Worm (Caenorhabditis elegans) whole organism, young adult: ENCODE data around the gene nhr-205.

Experiments used
- B0336.3 ChIP-seq: fragments of 200-800 bp; sonication (Bioruptor generic); IDR thresholded peaks from 2 replicates; pipeline ENCODE4 v1.3.6; 2022; ENCODE audit warnings: missing genetic modification characterization, missing compliant biosample characterization
- C17E4.6 ChIP-seq: fragments of 200-800 bp; sonication (Bioruptor generic); IDR thresholded peaks from 2 replicates; pipeline ENCODE4 v1.3.6; 2022; ENCODE audit warnings: missing genetic modification reagents, missing genetic modification characterization, missing compliant biosample characterization
- F22D6.2 ChIP-seq: sonication (generic microtip); optimal IDR thresholded peaks from 2 replicates; lab custom pipeline; 2016; ENCODE audit warnings: mild to moderate bottlenecking, missing genetic modification characterization, missing compliant biosample characterization
- F23B12.7 ChIP-seq: sonication (generic microtip); optimal IDR thresholded peaks from 2 replicates; lab custom pipeline; 2017; ENCODE audit warnings: missing genetic modification characterization, mild to moderate bottlenecking, missing compliant biosample characterization, antibody characterized with exemption, moderate library complexity; ENCODE audit not compliant: insufficient read depth
- F52B5.7 ChIP-seq: sonication (generic microtip); optimal IDR thresholded peaks from 2 replicates; lab custom pipeline; 2016; ENCODE audit warnings: mild to moderate bottlenecking, missing genetic modification characterization, missing compliant biosample characterization
- Y53F4B.3 ChIP-seq: fragments of 200-800 bp; sonication (Bioruptor generic); IDR thresholded peaks from 2 replicates; pipeline ENCODE4 v1.3.6; 2022; ENCODE audit warnings: missing genetic modification reagents, missing genetic modification characterization, missing compliant biosample characterization
- Y56A3A.18 ChIP-seq: fragments of 200-800 bp; sonication (Bioruptor generic); IDR thresholded peaks from 2 replicates; pipeline ENCODE4 v1.3.6; 2022; ENCODE audit warnings: missing genetic modification reagents, missing genetic modification characterization, missing compliant biosample characterization
- Y67H2A.10 ChIP-seq: fragments of 200-800 bp; sonication (Bioruptor generic); conservative IDR thresholded peaks from 2 replicates; pipeline ENCODE4 v1.3.6; 2022; ENCODE audit warnings: missing genetic modification reagents, missing genetic modification characterization, missing compliant biosample characterization
- Y79H2A.3 ChIP-seq: fragments of 200-800 bp; sonication (Bioruptor generic); conservative IDR thresholded peaks from 2 replicates; pipeline ENCODE4 v1.3.6; 2022; ENCODE audit warnings: missing genetic modification reagents, missing genetic modification characterization, missing compliant biosample characterization
- ama-1 ChIP-seq, 3 experiments: fragments of 150-350 bp in 1 of 3; sonication (generic microtip) in 2 of 3; optimal IDR thresholded peaks; 2 replicates each; lab custom pipeline; 2014 to 2018; ENCODE audit warnings: missing biosample characterization in 2 of 3, missing genetic modification characterization in 2 of 3, missing genetic modification reagents in 2 of 3
- athp-1 ChIP-seq: sonication (generic microtip); optimal IDR thresholded peaks from 2 replicates; lab custom pipeline; 2017; ENCODE audit warnings: mild to moderate bottlenecking, missing genetic modification characterization, missing compliant biosample characterization
- attf-5 ChIP-seq: fragments of 200-800 bp; sonication (Bioruptor generic); optimal IDR thresholded peaks from 2 replicates; lab custom pipeline; 2018; ENCODE audit warnings: mild to moderate bottlenecking, missing genetic modification characterization, missing compliant biosample characterization
- cebp-1 ChIP-seq, 2 experiments: fragments of 200-800 bp in 1 of 2; sonication (Bioruptor generic) in 1 of 2; sonication (generic microtip) in 1 of 2; IDR thresholded peaks in 1 of 2; optimal IDR thresholded peaks in 1 of 2; 2 replicates each; pipeline versions ENCODE4 v1.3.6 to Lab custom; 2017 to 2022; ENCODE audit warnings: missing compliant biosample characterization in 2 of 2, missing genetic modification characterization in 2 of 2, mild to moderate bottlenecking in 1 of 2, missing genetic modification reagents in 1 of 2, moderate library complexity in 1 of 2
- die-1 ChIP-seq: sonication (generic microtip); optimal IDR thresholded peaks from 2 replicates; lab custom pipeline; 2016; ENCODE audit warnings: missing genotype, mild to moderate bottlenecking, missing genetic modification characterization, missing compliant biosample characterization
- dox-1 ChIP-seq: fragments of 200-800 bp; sonication (Bioruptor generic); IDR thresholded peaks from 2 replicates; pipeline ENCODE4 v1.3.6; 2022; ENCODE audit warnings: missing genetic modification reagents, missing genetic modification characterization, missing compliant biosample characterization
- dpl-1 ChIP-seq: fragments of 150-350 bp; optimal IDR thresholded peaks from 2 replicates; lab custom pipeline; 2014; ENCODE audit warnings: missing biosample characterization, missing genetic modification reagents, missing genetic modification characterization
- efl-1 ChIP-seq: fragments of 150-350 bp; optimal IDR thresholded peaks from 2 replicates; lab custom pipeline; 2014; ENCODE audit warnings: missing biosample characterization, missing genetic modification reagents, missing genetic modification characterization
- egrh-3 ChIP-seq: fragments of 200-800 bp; sonication (Bioruptor generic); IDR thresholded peaks from 2 replicates; pipeline ENCODE4 v1.3.6; 2022; ENCODE audit warnings: missing genetic modification reagents, missing genetic modification characterization, missing compliant biosample characterization
- ekl-4 ChIP-seq: fragments of 200-800 bp; sonication (Bioruptor generic); IDR thresholded peaks from 2 replicates; pipeline ENCODE4 v1.3.6; 2022; ENCODE audit warnings: missing genetic modification reagents, missing genetic modification characterization, missing compliant biosample characterization
- gei-17 ChIP-seq: fragments of 200-800 bp; sonication (Bioruptor generic); optimal IDR thresholded peaks from 2 replicates; lab custom pipeline; 2018; ENCODE audit warnings: mild to moderate bottlenecking, missing genetic modification characterization, missing compliant biosample characterization
- hlh-12 ChIP-seq: sonication (generic microtip); optimal IDR thresholded peaks from 2 replicates; lab custom pipeline; 2016; ENCODE audit warnings: missing genetic modification characterization, missing compliant biosample characterization
- hmg-20 ChIP-seq: fragments of 200-800 bp; sonication (Bioruptor generic); IDR thresholded peaks from 2 replicates; pipeline ENCODE4 v1.3.6; 2022; ENCODE audit warnings: missing genetic modification reagents, missing genetic modification characterization, missing compliant biosample characterization
- hsf-1 ChIP-seq: fragments of 200-800 bp; sonication (Bioruptor generic); IDR thresholded peaks from 2 replicates; pipeline ENCODE4 v1.3.6; 2022; ENCODE audit warnings: missing genetic modification reagents, missing genetic modification characterization, missing compliant biosample characterization
- lag-1 ChIP-seq: fragments of 200-800 bp; sonication (Bioruptor generic); IDR thresholded peaks from 2 replicates; pipeline ENCODE4 v1.3.6; 2022; ENCODE audit warnings: missing genetic modification reagents, missing genetic modification characterization, missing compliant biosample characterization
- let-526 ChIP-seq: fragments of 200-800 bp; sonication (Bioruptor generic); IDR thresholded peaks from 2 replicates; pipeline ENCODE4 v1.3.6; 2022; ENCODE audit warnings: missing genetic modification reagents, missing genetic modification characterization, missing compliant biosample characterization
- let-607 ChIP-seq, 2 experiments: fragments of 200-800 bp in 1 of 2; sonication (Bioruptor generic) in 1 of 2; sonication (generic microtip) in 1 of 2; optimal IDR thresholded peaks; 2 replicates each; lab custom pipeline; 2016 to 2018; ENCODE audit warnings: mild to moderate bottlenecking in 2 of 2, missing compliant biosample characterization in 2 of 2, missing genetic modification characterization in 2 of 2, moderate library complexity in 2 of 2, missing genotype in 1 of 2
- lin-26 ChIP-seq: fragments of 200-800 bp; sonication (Bioruptor generic); IDR thresholded peaks from 2 replicates; pipeline ENCODE4 v1.3.6; 2022; ENCODE audit warnings: missing genetic modification reagents, missing genetic modification characterization, missing compliant biosample characterization
- lin-35 ChIP-seq, 3 experiments: fragments of 150-350 bp in 2 of 3; sonication (generic microtip) in 1 of 3; optimal IDR thresholded peaks; 2 replicates each; lab custom pipeline; 2014 to 2018; ENCODE audit warnings: missing biosample characterization in 3 of 3, missing genetic modification characterization in 3 of 3, missing genetic modification reagents in 3 of 3
- lin-40 ChIP-seq: sonication (generic microtip); optimal IDR thresholded peaks from 2 replicates; lab custom pipeline; 2016; ENCODE audit warnings: missing genetic modification characterization, mild to moderate bottlenecking, missing compliant biosample characterization, missing genotype, missing genetic modification reagents
- lin-54 ChIP-seq: fragments of 200-800 bp; sonication (Bioruptor generic); optimal IDR thresholded peaks from 2 replicates; lab custom pipeline; 2018; ENCODE audit warnings: mild to moderate bottlenecking, missing genetic modification characterization, missing compliant biosample characterization
- lir-1 ChIP-seq: fragments of 200-800 bp; sonication (Bioruptor generic); conservative IDR thresholded peaks from 2 replicates; pipeline ENCODE4 v1.3.6; 2022; ENCODE audit warnings: missing genetic modification reagents, missing genetic modification characterization, missing compliant biosample characterization
- madf-10 ChIP-seq: sonication (generic microtip); optimal IDR thresholded peaks from 2 replicates; lab custom pipeline; 2016; ENCODE audit warnings: mild to moderate bottlenecking, missing genetic modification characterization, missing compliant biosample characterization
- madf-3 ChIP-seq: fragments of 200-800 bp; sonication (Bioruptor generic); IDR thresholded peaks from 2 replicates; pipeline ENCODE4 v1.3.6; 2022; ENCODE audit warnings: missing genetic modification reagents, missing genetic modification characterization, missing compliant biosample characterization
- madf-6 ChIP-seq: fragments of 200-800 bp; sonication (Bioruptor generic); IDR thresholded peaks from 2 replicates; pipeline ENCODE4 v1.3.6; 2022; ENCODE audit warnings: missing genetic modification reagents, missing genetic modification characterization, missing compliant biosample characterization
- madf-8 ChIP-seq: fragments of 200-800 bp; sonication (Bioruptor generic); conservative IDR thresholded peaks from 2 replicates; pipeline ENCODE4 v1.3.6; 2022; ENCODE audit warnings: missing genetic modification reagents, missing genetic modification characterization, missing compliant biosample characterization
- mxl-1 ChIP-seq: sonication (generic microtip); optimal IDR thresholded peaks from 2 replicates; lab custom pipeline; 2016; ENCODE audit warnings: missing genetic modification characterization, missing compliant biosample characterization
- nhr-27 ChIP-seq: fragments of 200-800 bp; sonication (Bioruptor generic); optimal IDR thresholded peaks from 2 replicates; lab custom pipeline; 2018; ENCODE audit warnings: mild to moderate bottlenecking, missing genetic modification characterization, moderate library complexity, missing compliant biosample characterization
- nhr-80 ChIP-seq: sonication (generic microtip); optimal IDR thresholded peaks from 2 replicates; lab custom pipeline; 2016; ENCODE audit warnings: missing genetic modification characterization, missing compliant biosample characterization
- pha-4 ChIP-seq: fragments of 150-350 bp; sonication (generic microtip); optimal IDR thresholded peaks from 2 replicates; lab custom pipeline; 2014; ENCODE audit warnings: missing biosample characterization, missing genetic modification reagents, missing genetic modification characterization
- snpc-4 ChIP-seq, 5 experiments: fragments of 150-350 bp in 1 of 5; sonication (generic microtip) in 4 of 5; optimal IDR thresholded peaks; 2 replicates each; lab custom pipeline; 2014 to 2018; ENCODE audit warnings: missing genetic modification characterization in 5 of 5, missing biosample characterization in 3 of 5, antibody characterized with exemption in 2 of 5, mild to moderate bottlenecking in 2 of 5, missing compliant biosample characterization in 2 of 5, missing genotype in 2 of 5, moderate library complexity in 2 of 5, missing genetic modification reagents in 1 of 5
- sptf-2 ChIP-seq: fragments of 200-800 bp; sonication (Bioruptor generic); optimal IDR thresholded peaks from 2 replicates; lab custom pipeline; 2018; ENCODE audit warnings: mild to moderate bottlenecking, missing genetic modification characterization, missing compliant biosample characterization
- ztf-26 ChIP-seq: sonication (generic microtip); optimal IDR thresholded peaks from 2 replicates; lab custom pipeline; 2017; ENCODE audit warnings: missing genetic modification characterization, missing compliant biosample characterization
- ztf-6 ChIP-seq: fragments of 200-800 bp; sonication (Bioruptor generic); IDR thresholded peaks from 2 replicates; pipeline ENCODE4 v1.3.6; 2022; ENCODE audit warnings: missing genetic modification reagents, missing genetic modification characterization, missing compliant biosample characterization

nhr-205 gene

ce11 chrV:10031384-10032171 is 50.0 kb downstream of the nhr-205 start:
- TF ChIP-seq sptf-2 (GFP tag; lab: Kevin White, UChicago): no peak
- TF ChIP-seq hlh-12 (tag; lab: Kevin White, UChicago): no peak
- peak; percentile 41 for TF ChIP-seq lin-40 (tag; lab: Kevin White, UChicago)
- TF ChIP-seq let-607 (tag; optimal IDR thresholded peaks at IDR 0.05; lab: Kevin White, UChicago): no peak
- peak; percentile 60; the same call in 1 of the 2 replicates for TF ChIP-seq madf-6 (GFP tag; lab: Robert Waterston, UW)
- no peak for TF ChIP-seq F52B5.7 (tag; lab: Kevin White, UChicago)
- TF ChIP-seq lin-35 (GFP tag; optimal IDR thresholded peaks at IDR 0.05; lab: Kevin White, UChicago): peak in 1 of 3 experiments; percentile 70
- peak; percentile 17 for TF ChIP-seq attf-5 (GFP tag; lab: Kevin White, UChicago)
- TF ChIP-seq C17E4.6 (GFP tag; lab: Robert Waterston, UW): no peak
- peak; percentile 79 for TF ChIP-seq nhr-80
- TF ChIP-seq lag-1 (GFP tag; lab: Robert Waterston, UW): no peak
- no peak for TF ChIP-seq Y53F4B.3
- no peak for TF ChIP-seq Y67H2A.10
- TF ChIP-seq lin-54: peak; percentile 66
- 0 out of 2 replicates have a peak, but pooled peaks have one; percentile 10 for TF ChIP-seq madf-8 (GFP tag; lab: Robert Waterston, UW)
- peak; percentile 50 for TF ChIP-seq dox-1 (GFP tag; lab: Robert Waterston, UW)
- no peak for TF ChIP-seq madf-10
- TF ChIP-seq let-526: no peak
- no peak for TF ChIP-seq mxl-1 (tag; lab: Kevin White, UChicago)
- peak; percentile 17 for TF ChIP-seq F23B12.7 (tag; lab: Kevin White, UChicago)
- no peak for TF ChIP-seq F22D6.2
- no peak for TF ChIP-seq ekl-4 (GFP tag; lab: Robert Waterston, UW)
- TF ChIP-seq cebp-1 (GFP tag; IDR thresholded peaks at IDR 0.05; lab: Robert Waterston, UW): no peak
- TF ChIP-seq cebp-1 (tag; optimal IDR thresholded peaks at IDR 0.05; lab: Kevin White, UChicago): peak; percentile 9
- TF ChIP-seq pha-4: no peak
- TF ChIP-seq die-1 (tag; lab: Kevin White, UChicago): no peak
- peak; percentile 11 for TF ChIP-seq dpl-1 (GFP tag; lab: Kevin White, UChicago)
- TF ChIP-seq efl-1 (GFP tag; lab: Kevin White, UChicago): peak; percentile 57
- no peak for TF ChIP-seq snpc-4 (GFP tag; optimal IDR thresholded peaks at IDR 0.05; lab: Kevin White, UChicago)
- TF ChIP-seq snpc-4 (tag; optimal IDR thresholded peaks at IDR 0.05; lab: Kevin White, UChicago): peak in 1 of 4 experiments; percentile 34
- no peak for TF ChIP-seq lin-26 (GFP tag; lab: Robert Waterston, UW)
- 0 out of 2 replicates have a peak, but pooled peaks have one; percentile 23 for TF ChIP-seq lir-1 (GFP tag; lab: Robert Waterston, UW)
- TF ChIP-seq, all 124 proteins: peak for 14

ce11 chrV:10030992-10031383 is 50.6 kb downstream of the nhr-205 start, which contains the start of gene acl-2:
Gene acl-2, minus strand, starts transcription at chrV:10031092.
- TF ChIP-seq hsf-1 (GFP tag; lab: Robert Waterston, UW): no peak
- TF ChIP-seq ekl-4 (GFP tag; lab: Robert Waterston, UW): no peak
- TF ChIP-seq athp-1 (tag; lab: Kevin White, UChicago): no peak
- TF ChIP-seq ama-1 (optimal IDR thresholded peaks at IDR 0.05; lab: Kevin White, UChicago): no peak
- TF ChIP-seq ama-1 (GFP tag; optimal IDR thresholded peaks at IDR 0.05; lab: Kevin White, UChicago): no peak
- no peak for TF ChIP-seq madf-6 (GFP tag; lab: Robert Waterston, UW)
- no peak for TF ChIP-seq F52B5.7 (tag; lab: Kevin White, UChicago)
- no peak for TF ChIP-seq gei-17
- no peak for TF ChIP-seq hmg-20
- TF ChIP-seq B0336.3: no peak
- TF ChIP-seq lin-26 (GFP tag; lab: Robert Waterston, UW): no peak
- TF ChIP-seq egrh-3 (GFP tag; lab: Robert Waterston, UW): no peak
- TF ChIP-seq ztf-26 (tag; lab: Kevin White, UChicago): no peak
- no peak for TF ChIP-seq snpc-4 (GFP tag; optimal IDR thresholded peaks at IDR 0.05; lab: Kevin White, UChicago)
- no peak for TF ChIP-seq snpc-4 (tag; optimal IDR thresholded peaks at IDR 0.05; lab: Kevin White, UChicago)
- TF ChIP-seq nhr-27: no peak
- no peak for TF ChIP-seq ztf-6 (GFP tag; lab: Robert Waterston, UW)
- TF ChIP-seq Y79H2A.3 (GFP tag; lab: Robert Waterston, UW): no peak
- no peak for TF ChIP-seq madf-3 (GFP tag; lab: Robert Waterston, UW)
- no peak for TF ChIP-seq hlh-12 (tag; lab: Kevin White, UChicago)
- no peak for TF ChIP-seq Y56A3A.18 (GFP tag; lab: Robert Waterston, UW)
- TF ChIP-seq nhr-80: no peak
